Worm (Caenorhabditis elegans): Measurements from ENCODE around the gene vrk-1.
"Not testable (repeated sequence)": the region's sequence is repeated elsewhere in the genome, so short reads cannot be mapped to it uniquely, and the experiment has no call there.

The vrk-1 gene

DNA sequence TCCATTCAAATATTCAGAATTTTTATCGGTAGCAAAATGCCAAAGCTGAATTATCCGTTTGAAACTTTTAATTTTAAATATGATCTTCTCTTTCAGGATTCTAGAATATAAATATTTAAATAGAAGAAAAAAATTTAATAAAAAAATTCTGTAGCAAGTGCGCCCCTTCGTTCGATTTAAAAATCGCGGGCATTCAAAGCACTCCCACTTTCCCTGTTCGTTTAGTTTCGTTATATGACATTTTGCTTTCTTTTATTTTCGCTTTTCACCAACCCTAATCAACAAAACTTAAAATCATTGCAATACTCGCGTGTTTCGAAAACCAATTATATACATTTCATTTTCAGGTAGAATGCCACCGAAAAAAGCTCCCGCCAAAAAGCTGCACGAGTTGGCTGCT, at the start of gene vrk-1:
Gene vrk-1, plus strand, starts transcription at position 348 of the 400 bp plus-strand sequence.
- TF ChIP-seq him-1 (tag; optimal IDR thresholded peaks at IDR 0.05): no peak
- TF ChIP-seq dao-5 (tag; optimal IDR thresholded peaks at IDR 0.05): no peak
- TF ChIP-seq W03F9.2 (tag; optimal IDR thresholded peaks at IDR 0.05): no peak

DNA sequence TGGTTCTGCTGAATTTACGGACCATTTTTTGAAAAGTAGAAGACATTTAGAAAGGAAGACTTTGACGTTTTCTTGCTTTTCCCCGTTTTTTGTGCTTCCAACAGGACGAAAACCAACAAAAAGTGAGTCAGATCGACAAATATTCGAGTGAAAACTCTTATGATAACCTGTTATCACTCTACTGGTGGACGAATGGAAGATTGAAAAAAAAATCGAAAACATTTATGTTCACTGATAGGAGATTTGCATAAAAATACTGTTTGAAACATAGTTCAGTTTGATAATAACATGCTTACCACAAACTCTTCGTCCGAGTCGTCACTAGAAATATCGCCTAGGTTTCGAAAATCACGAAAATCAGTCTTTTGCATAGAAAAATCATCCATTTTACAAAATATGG, 49.4 kb upstream of the vrk-1 start:
- TF ChIP-seq him-1 (tag; optimal IDR thresholded peaks at IDR 0.05): no peak

- no peak for TF ChIP-seq him-1 (tag; optimal IDR thresholded peaks at IDR 0.05)
- no peak for TF ChIP-seq dao-5 (tag; optimal IDR thresholded peaks at IDR 0.05)
- TF ChIP-seq W03F9.2 (tag; optimal IDR thresholded peaks at IDR 0.05): peak; percentile 23
Observed at ce11 chrII:5873564-5874070, 48.1 kb upstream of the vrk-1 start, which contains the start of gene tex-2. tex-2 (minus strand) TSS chrII:5873614.

- TF ChIP-seq W03F9.2 (tag; optimal IDR thresholded peaks at IDR 0.05) (no peak), dao-5 (tag; optimal IDR thresholded peaks at IDR 0.05) (no peak), him-1 (tag; optimal IDR thresholded peaks at IDR 0.05) (no peak)
Observed at ce11 chrII:5874130-5874529, 47.6 kb upstream of the vrk-1 start.

ce11 chrII:5876053-5876452, 45.7 kb upstream of the vrk-1 start, which contains the start of gene F55C12.6:
F55C12.6 (minus strand) TSS chrII:5876153.
- no peak for TF ChIP-seq W03F9.2 (tag; optimal IDR thresholded peaks at IDR 0.05)
- TF ChIP-seq him-1 (tag; optimal IDR thresholded peaks at IDR 0.05): no peak
- no peak for TF ChIP-seq dao-5 (tag; optimal IDR thresholded peaks at IDR 0.05)

ce11 chrII:5876511-5876910, 45.3 kb upstream of the vrk-1 start, which contains the start of gene F55C12.2:
F55C12.2 (plus strand) TSS chrII:5876811.
- TF ChIP-seq dao-5, W03F9.2, him-1 (tag; optimal IDR thresholded peaks at IDR 0.05): not testable (repeated sequence)

- TF ChIP-seq W03F9.2 (tag; optimal IDR thresholded peaks at IDR 0.05): no peak
Observed at ce11 chrII:5880677-5881076, 41.1 kb upstream of the vrk-1 start.

DNA sequence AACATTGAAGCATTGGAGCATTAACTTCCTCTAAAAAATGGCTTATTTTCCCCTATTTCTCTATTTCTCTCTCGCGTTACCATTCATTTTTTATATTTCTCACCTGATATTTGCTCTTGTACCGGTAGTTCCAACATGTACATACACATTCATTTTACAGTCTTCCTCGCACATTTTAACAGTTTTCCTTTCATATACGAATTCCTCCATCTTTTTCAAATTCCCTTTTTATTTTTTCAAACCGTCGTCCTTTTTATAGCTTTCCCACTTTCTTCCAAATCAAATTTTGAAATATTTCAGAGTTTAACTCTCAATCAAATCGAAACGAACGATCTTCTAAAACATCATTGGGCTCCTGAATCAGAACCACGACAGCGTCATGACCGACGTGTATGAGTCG, 37.5 kb upstream of the vrk-1 start, which contains the start of gene rfip-1:
Gene rfip-1, plus strand, starts transcription at position 301 of the 400 bp plus-strand sequence.
- TF ChIP-seq dao-5 (tag; optimal IDR thresholded peaks at IDR 0.05) (no peak), W03F9.2 (tag; optimal IDR thresholded peaks at IDR 0.05) (no peak), him-1 (tag; optimal IDR thresholded peaks at IDR 0.05) (no peak)

DNA sequence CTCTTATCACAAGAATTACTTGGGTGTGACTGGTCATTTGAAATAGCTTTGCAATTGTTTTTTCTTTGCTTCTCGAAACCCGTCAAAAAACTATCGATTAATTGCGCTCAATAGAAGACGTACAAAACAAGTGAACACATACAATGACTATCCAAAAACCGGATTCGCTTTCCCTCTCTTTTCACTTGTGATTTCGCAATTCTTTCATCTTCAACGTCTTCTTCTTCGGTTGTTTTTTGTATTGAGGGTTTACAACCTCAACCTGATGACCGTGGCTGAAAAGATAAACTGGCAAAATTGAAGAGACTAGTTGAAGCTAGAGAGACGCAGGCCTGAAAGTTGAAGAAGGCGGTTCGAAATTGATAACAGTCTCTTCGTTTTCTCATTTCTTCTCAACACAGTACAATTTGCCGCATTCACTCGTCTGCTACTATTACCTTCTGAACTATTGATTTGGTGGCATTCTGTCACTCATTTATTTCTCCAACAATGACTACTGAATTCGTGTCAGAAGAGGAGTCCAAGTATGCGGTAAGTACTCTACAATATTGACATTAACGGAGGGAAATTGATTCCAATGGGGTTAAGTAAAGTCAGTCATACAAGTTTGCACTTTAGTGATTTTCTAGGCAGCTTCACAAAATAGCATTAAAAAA, 35.7 kb upstream of the vrk-1 start:
- TF ChIP-seq dao-5 (tag; optimal IDR thresholded peaks at IDR 0.05): no peak
- no peak for TF ChIP-seq W03F9.2 (tag; optimal IDR thresholded peaks at IDR 0.05)
- no peak for TF ChIP-seq him-1 (tag; optimal IDR thresholded peaks at IDR 0.05)

DNA sequence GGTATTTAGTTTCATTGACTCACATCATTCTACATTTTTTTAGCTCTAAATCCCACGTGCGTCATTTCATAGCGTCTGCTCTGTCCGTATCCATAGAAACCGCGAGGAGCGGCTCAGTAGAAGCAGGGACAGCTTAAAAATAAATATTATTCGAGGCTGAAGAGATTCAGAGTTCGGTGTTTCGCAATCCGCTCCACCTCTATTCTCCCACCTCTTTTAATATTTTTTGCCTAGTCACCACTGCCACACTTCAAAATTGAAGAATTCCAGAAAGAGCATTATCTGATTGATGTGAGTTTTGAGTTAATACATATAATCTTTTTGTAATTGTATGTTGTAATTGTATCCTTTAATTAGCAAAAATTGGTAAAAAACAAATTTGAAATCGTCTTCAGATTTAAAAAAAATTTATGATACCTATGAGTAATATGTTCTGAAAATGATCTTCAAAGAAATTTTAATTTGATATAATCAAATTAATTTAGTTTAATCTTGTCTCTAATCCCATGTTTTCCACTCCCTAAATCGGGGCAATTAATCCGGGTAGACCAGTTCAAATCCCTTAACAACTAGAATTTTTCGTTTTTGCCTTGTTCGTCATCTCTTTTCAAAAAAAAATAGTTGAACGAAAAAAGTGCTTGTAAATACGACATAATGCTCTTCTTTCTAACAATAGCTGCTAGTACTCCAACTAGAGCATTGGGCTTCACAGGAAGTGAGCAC, 32.2 kb upstream of the vrk-1 start:
- no peak for TF ChIP-seq W03F9.2 (tag; optimal IDR thresholded peaks at IDR 0.05)
- no peak for TF ChIP-seq dao-5 (tag; optimal IDR thresholded peaks at IDR 0.05)

DNA sequence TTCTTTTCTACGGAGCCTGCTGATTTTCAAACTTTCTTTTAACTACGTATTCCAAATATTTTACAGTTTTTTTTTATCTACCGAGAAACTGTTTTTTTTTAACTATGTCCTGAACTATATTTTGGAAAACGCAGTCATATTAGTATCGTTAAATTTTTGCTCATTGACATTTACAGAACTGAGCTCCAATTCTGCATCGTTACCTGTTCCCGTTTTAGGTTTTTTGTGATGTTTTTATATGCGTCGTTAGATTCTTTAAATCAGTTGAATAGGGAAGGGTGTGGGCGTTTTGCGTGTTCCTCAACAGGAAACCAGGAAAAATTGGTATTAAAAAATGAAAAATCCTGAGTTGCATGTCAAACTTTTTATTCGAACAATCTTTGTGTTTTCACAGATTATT, 29.0 kb upstream of the vrk-1 start:
- no peak for TF ChIP-seq W03F9.2 (tag; optimal IDR thresholded peaks at IDR 0.05)
- no peak for TF ChIP-seq him-1 (tag; optimal IDR thresholded peaks at IDR 0.05)

- TF ChIP-seq him-1 (tag; optimal IDR thresholded peaks at IDR 0.05) (no peak), W03F9.2 (tag; optimal IDR thresholded peaks at IDR 0.05) (no peak), dao-5 (tag; optimal IDR thresholded peaks at IDR 0.05) (no peak)
Observed at ce11 chrII:5895870-5896269, 25.9 kb upstream of the vrk-1 start, which contains the start of gene F59G1.4. F59G1.4 (plus strand) TSS chrII:5896170.

ce11 chrII:5896512-5896911, 25.3 kb upstream of the vrk-1 start:
- no peak for TF ChIP-seq dao-5 (tag; optimal IDR thresholded peaks at IDR 0.05)
- TF ChIP-seq W03F9.2 (tag; optimal IDR thresholded peaks at IDR 0.05): no peak
- TF ChIP-seq him-1 (tag; optimal IDR thresholded peaks at IDR 0.05): no peak

- no peak for TF ChIP-seq W03F9.2 (tag; optimal IDR thresholded peaks at IDR 0.05)
- no peak for TF ChIP-seq him-1 (tag; optimal IDR thresholded peaks at IDR 0.05)
- TF ChIP-seq dao-5 (tag; optimal IDR thresholded peaks at IDR 0.05): no peak
Observed at ce11 chrII:5899080-5899479, 22.7 kb upstream of the vrk-1 start.

Data from whole organism, L4/young adult.